Worm (Caenorhabditis elegans): ENCODE measurements around the gene hst-1.

Gene hst-1

DNA sequence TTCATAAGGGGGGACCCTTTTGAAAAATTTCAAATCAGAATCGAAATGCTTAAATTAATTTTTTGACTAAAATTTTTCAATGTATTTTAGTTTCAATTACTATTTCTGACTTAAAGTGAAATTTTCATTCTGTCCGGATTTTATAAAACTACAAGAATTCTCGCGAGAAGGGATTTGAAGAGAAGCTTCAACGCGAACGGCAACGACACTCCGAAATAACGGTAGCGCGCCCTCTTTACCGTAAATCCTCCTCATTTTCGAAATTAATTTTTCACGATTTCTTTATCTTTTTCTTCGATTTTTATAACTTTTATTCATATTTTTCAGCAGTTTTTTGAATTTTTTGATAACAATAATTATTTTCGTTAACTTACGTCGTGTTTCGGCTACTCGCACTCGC lies 25.5 kb downstream of the hst-1 start:
- TF ChIP-seq K02D7.2 (tag; optimal IDR thresholded peaks at IDR 0.05) (no peak), eyg-1 (tag; optimal IDR thresholded peaks at IDR 0.05) (no peak)

DNA sequence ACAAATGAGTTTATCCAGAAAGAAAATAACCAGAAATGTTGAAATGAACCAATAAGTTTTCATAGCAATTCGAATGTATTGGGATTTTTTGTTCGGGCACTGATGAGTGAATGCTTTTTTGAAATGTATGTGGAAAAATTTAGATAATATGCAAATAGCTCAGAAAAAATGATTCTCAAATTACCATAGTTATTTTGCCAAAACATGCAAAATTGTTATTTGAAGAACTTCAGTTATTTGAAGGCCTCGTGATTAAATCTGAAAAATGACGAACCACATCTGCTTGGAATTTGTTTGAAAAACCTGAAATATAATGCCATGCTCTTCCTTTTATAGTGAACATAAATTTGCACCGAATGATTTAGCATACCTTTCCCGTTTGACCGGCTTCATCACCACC lies 33.2 kb downstream of the hst-1 start, which contains the start of gene C49C8.6:
Gene C49C8.6, minus strand, starts transcription at position 101 of the 400 bp plus-strand sequence.
- TF ChIP-seq fax-1 (tag; optimal IDR thresholded peaks at IDR 0.05): no peak
- no peak for TF ChIP-seq che-1 (tag; optimal IDR thresholded peaks at IDR 0.05)
- no peak for TF ChIP-seq K09A11.1 (tag; optimal IDR thresholded peaks at IDR 0.05; ENCODE audit: insufficient read depth)
- TF ChIP-seq pha-4 (tag; optimal IDR thresholded peaks at IDR 0.05): no peak
- no peak for TF ChIP-seq ttx-3 (tag; optimal IDR thresholded peaks at IDR 0.05)
- no peak for TF ChIP-seq ceh-19 (GFP tag; optimal IDR thresholded peaks at IDR 0.05)
- TF ChIP-seq K02D7.2 (tag; optimal IDR thresholded peaks at IDR 0.05): no peak
- TF ChIP-seq mec-3 (tag; optimal IDR thresholded peaks at IDR 0.05; ENCODE audit: borderline replicate concordance): no peak
- no peak for TF ChIP-seq ceh-30 (tag; optimal IDR thresholded peaks at IDR 0.05)
- TF ChIP-seq ceh-22 (tag; optimal IDR thresholded peaks at IDR 0.05): no peak
- no peak for TF ChIP-seq hlh-6 (tag; optimal IDR thresholded peaks at IDR 0.05)
- no peak for TF ChIP-seq unc-86 (tag; optimal IDR thresholded peaks at IDR 0.05)
- no peak for TF ChIP-seq elt-4 (tag; optimal IDR thresholded peaks at IDR 0.05)
- no peak for TF ChIP-seq gmeb-2 (tag; optimal IDR thresholded peaks at IDR 0.05)
- TF ChIP-seq tbx-2 (tag; optimal IDR thresholded peaks at IDR 0.05): no peak
- no peak for TF ChIP-seq unc-3 (GFP tag; conservative IDR thresholded peaks at IDR 0.05)
- no peak for TF ChIP-seq unc-3 (tag; optimal IDR thresholded peaks at IDR 0.05)

DNA sequence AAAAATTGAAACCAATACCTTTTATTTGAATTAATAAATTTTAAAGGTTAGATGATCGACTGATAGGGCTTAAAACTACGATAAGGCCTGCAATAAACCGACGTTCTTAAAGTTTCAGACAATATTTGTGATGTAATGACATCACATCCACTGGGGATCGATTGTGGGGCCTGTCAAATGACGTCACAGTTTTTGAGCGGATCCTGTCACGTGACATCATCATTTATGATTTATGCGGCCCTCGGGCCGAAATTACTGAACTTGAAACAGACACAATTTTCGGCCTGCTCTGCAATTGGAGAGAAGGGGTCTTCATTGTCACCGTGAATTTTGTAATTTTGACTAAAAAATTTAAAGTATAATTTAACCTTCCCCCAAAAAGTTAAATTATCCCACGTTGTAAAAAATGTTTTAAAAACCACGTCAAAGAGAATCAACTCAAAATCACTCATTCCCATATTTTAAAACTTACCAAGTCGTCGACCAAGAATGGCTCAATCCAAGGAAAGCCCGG lies 37.1 kb downstream of the hst-1 start, which contains the start of gene C49C8.1:
Gene C49C8.1, plus strand, starts transcription at position 464 of the 514 bp plus-strand sequence.
- peak; percentile 6 for TF ChIP-seq hlh-30 (tag; optimal IDR thresholded peaks at IDR 0.05; ENCODE audit: insufficient read depth)
- TF ChIP-seq ceh-22 (tag; optimal IDR thresholded peaks at IDR 0.05): no peak

DNA sequence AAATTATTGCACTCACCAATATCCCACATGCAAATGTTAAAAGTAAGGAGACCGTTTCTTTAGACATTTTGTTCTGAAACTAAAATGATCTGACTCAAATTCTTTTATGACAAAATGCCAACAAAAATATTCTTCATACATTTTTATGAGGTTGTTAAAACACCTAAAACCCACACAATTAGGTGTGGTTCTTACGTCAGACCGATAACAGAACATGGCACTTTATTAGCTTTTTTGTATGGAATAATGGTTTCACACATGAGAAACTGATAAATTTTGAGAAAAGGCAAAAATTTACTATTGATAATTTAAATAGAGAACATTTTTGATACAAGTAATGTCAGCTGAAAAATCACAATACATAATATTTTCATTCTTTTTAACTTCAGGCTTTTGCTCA lies 37.7 kb downstream of the hst-1 start, which contains the start of gene C49C8.5:
Gene C49C8.5, minus strand, starts transcription at position 73 of the 400 bp plus-strand sequence.
- no peak for TF ChIP-seq sox-2 (GFP tag; IDR thresholded peaks at IDR 0.05)
- no peak for TF ChIP-seq C38D4.7 (GFP tag; optimal IDR thresholded peaks at IDR 0.05)
- TF ChIP-seq nfya-1 (tag; optimal IDR thresholded peaks at IDR 0.05): no peak
- TF ChIP-seq fax-1 (tag; optimal IDR thresholded peaks at IDR 0.05): no peak
- no peak for TF ChIP-seq unc-3 (GFP tag; conservative IDR thresholded peaks at IDR 0.05)
- no peak for TF ChIP-seq unc-3 (tag; optimal IDR thresholded peaks at IDR 0.05)
- TF ChIP-seq ttx-3 (tag; optimal IDR thresholded peaks at IDR 0.05): no peak
- TF ChIP-seq ceh-18 (tag; optimal IDR thresholded peaks at IDR 0.05): no peak
- TF ChIP-seq mec-3 (tag; optimal IDR thresholded peaks at IDR 0.05; ENCODE audit: borderline replicate concordance): no peak
- no peak for TF ChIP-seq lim-6 (tag; optimal IDR thresholded peaks at IDR 0.05)
- no peak for TF ChIP-seq pha-4 (tag; optimal IDR thresholded peaks at IDR 0.05)
- no peak for TF ChIP-seq zip-5 (tag; optimal IDR thresholded peaks at IDR 0.05)
- no peak for TF ChIP-seq pqm-1 (tag; optimal IDR thresholded peaks at IDR 0.05)
- TF ChIP-seq ceh-9 (tag; optimal IDR thresholded peaks at IDR 0.05): no peak
- TF ChIP-seq ref-2 (tag; optimal IDR thresholded peaks at IDR 0.05): no peak
- no peak for TF ChIP-seq Y22D7AL.16 (tag; optimal IDR thresholded peaks at IDR 0.05)

DNA sequence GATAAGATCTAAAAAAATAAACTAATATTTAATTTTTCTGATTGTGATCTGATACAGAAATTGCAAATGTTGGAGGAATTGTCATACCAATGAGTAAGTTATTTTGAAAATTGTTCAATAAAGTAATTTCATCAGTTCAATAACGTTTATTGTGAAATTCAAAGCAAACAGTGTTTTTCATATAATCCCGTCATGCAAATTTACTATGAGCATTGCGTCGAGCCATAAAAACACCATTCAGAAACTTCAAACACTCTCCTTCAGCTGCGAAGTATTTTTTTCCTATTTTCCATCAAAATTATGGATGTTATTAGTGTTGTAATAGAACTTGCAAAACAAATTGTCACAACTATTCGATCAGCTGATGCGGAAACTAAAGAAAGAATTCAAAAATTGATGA lies 39.5 kb downstream of the hst-1 start, which contains the start of gene C49C8.8:
Gene C49C8.8, plus strand, starts transcription at position 301 of the 400 bp plus-strand sequence.
- TF ChIP-seq unc-42 (tag; optimal IDR thresholded peaks at IDR 0.05) (no peak), lim-6 (tag; optimal IDR thresholded peaks at IDR 0.05) (no peak), nhr-11 (tag; optimal IDR thresholded peaks at IDR 0.05) (no peak), ama-1 (optimal IDR thresholded peaks at IDR 0.05) (no peak), che-1 (tag; optimal IDR thresholded peaks at IDR 0.05) (no peak), ceh-18 (tag; optimal IDR thresholded peaks at IDR 0.05) (no peak), ceh-45 (GFP tag; IDR thresholded peaks at IDR 0.05) (no peak), pros-1 (tag; optimal IDR thresholded peaks at IDR 0.05) (no peak), elt-4 (tag; optimal IDR thresholded peaks at IDR 0.05) (no peak), madf-2 (tag; optimal IDR thresholded peaks at IDR 0.05) (no peak), nhr-232 (tag; optimal IDR thresholded peaks at IDR 0.05) (no peak), npax-4 (tag; optimal IDR thresholded peaks at IDR 0.05) (no peak)

Data from whole organism, late embryonic.